Worm (Caenorhabditis elegans) whole organism, mixed stage, embryonic: Measurements from ENCODE around the gene pals-39.

Experiments used
- bed-3 ChIP-seq: fragments of 200-800 bp; sonication (Bioruptor generic); optimal IDR thresholded peaks from 3 replicates; lab custom pipeline; 2018; ENCODE audit warnings: mild to moderate bottlenecking, missing genetic modification characterization, moderate library complexity, missing compliant biosample characterization
- blmp-1 ChIP-seq: fragments of 150-350 bp; optimal IDR thresholded peaks from 2 replicates; lab custom pipeline; 2014; ENCODE audit warnings: missing biosample characterization, missing genetic modification characterization
- ceh-39 ChIP-seq: fragments of 150-350 bp; optimal IDR thresholded peaks from 2 replicates; lab custom pipeline; 2014; ENCODE audit warnings: missing biosample characterization, missing genetic modification characterization
- cnd-1 ChIP-seq: fragments of 200-800 bp; sonication (Bioruptor generic); optimal IDR thresholded peaks from 2 replicates; lab custom pipeline; 2018; ENCODE audit warnings: mild to moderate bottlenecking, missing genetic modification characterization, missing compliant biosample characterization
- elt-1 ChIP-seq: sonication (generic microtip); optimal IDR thresholded peaks from 2 replicates; lab custom pipeline; 2017; ENCODE audit warnings: missing genetic modification characterization, mild to moderate bottlenecking, missing compliant biosample characterization, antibody characterized with exemption, moderate library complexity, borderline replicate concordance; ENCODE audit not compliant: insufficient read depth
- lin-13 ChIP-seq: fragments of 150-350 bp; optimal IDR thresholded peaks from 2 replicates; lab custom pipeline; 2014; ENCODE audit warnings: missing biosample characterization, missing genetic modification characterization
- mab-5 ChIP-seq: fragments of 150-350 bp; optimal IDR thresholded peaks from 2 replicates; lab custom pipeline; 2014; ENCODE audit warnings: missing biosample characterization, missing genetic modification characterization
- nhr-12 ChIP-seq: fragments of 150-350 bp; optimal IDR thresholded peaks from 2 replicates; lab custom pipeline; 2014; ENCODE audit warnings: missing biosample characterization, missing genetic modification characterization
- nhr-237 ChIP-seq: fragments of 150-350 bp; optimal IDR thresholded peaks from 2 replicates; lab custom pipeline; 2014; ENCODE audit warnings: missing biosample characterization, missing genetic modification characterization
- nhr-28 ChIP-seq: fragments of 150-350 bp; optimal IDR thresholded peaks from 2 replicates; lab custom pipeline; 2014; ENCODE audit warnings: missing biosample characterization, missing genetic modification characterization
- nhr-76 ChIP-seq: sonication (generic microtip); optimal IDR thresholded peaks from 2 replicates; lab custom pipeline; 2017; ENCODE audit warnings: missing biosample characterization, missing genetic modification characterization
- snpc-4 ChIP-seq: fragments of 150-350 bp; optimal IDR thresholded peaks from 2 replicates; lab custom pipeline; 2014; ENCODE audit warnings: missing biosample characterization, missing genetic modification characterization
- zip-8 ChIP-seq: fragments of 150-350 bp; optimal IDR thresholded peaks from 2 replicates; lab custom pipeline; 2014; ENCODE audit warnings: missing biosample characterization, missing genetic modification characterization
- ztf-11 ChIP-seq: fragments of 150-350 bp; optimal IDR thresholded peaks from 2 replicates; lab custom pipeline; 2014; ENCODE audit warnings: missing biosample characterization, missing genetic modification characterization

ce11 chrV:12401383-12401782, 42.3 kb downstream of the pals-39 start, which contains the start of gene K01D12.7:
- TF ChIP-seq nhr-12 (tag; lab: Kevin White, UChicago) (no peak), cnd-1 (no peak), blmp-1 (no peak), snpc-4 (no peak), ceh-39 (no peak), nhr-237 (no peak), nhr-76 (tag; lab: Kevin White, UChicago) (no peak), zip-8 (tag; lab: Kevin White, UChicago) (no peak), ztf-11 (tag; lab: Kevin White, UChicago) (no peak), elt-1 (tag; lab: Kevin White, UChicago) (no peak), lin-13 (tag; lab: Kevin White, UChicago) (no peak), mab-5 (tag; lab: Kevin White, UChicago) (no peak), nhr-28 (no peak), bed-3 (GFP tag; lab: Kevin White, UChicago) (no peak)
